Fruit fly (Drosophila melanogaster) whole organism, embryonic: Measurements from ENCODE around the gene CG4313.

ENCODE experiments used
- Bgb ChIP-seq: fragments of 200-800 bp; sonication (Bioruptor generic); IDR thresholded peaks from 2 replicates; pipeline ENCODE4 v1.3.6; 2022; ENCODE audit warnings: missing biosample characterization, missing genetic modification characterization; ENCODE audit not compliant: partially characterized antibody
- CG10366 ChIP-seq: fragments of 200-800 bp; sonication (Bioruptor generic); IDR thresholded peaks from 2 replicates; pipeline ENCODE4 v1.3.6; 2022; ENCODE audit warnings: missing biosample characterization, missing genetic modification characterization
- CG11085 ChIP-seq: fragments of 200-800 bp; sonication (Bioruptor generic); IDR thresholded peaks from 2 replicates; pipeline ENCODE4 v1.3.6; 2022; ENCODE audit warnings: missing biosample characterization, missing genetic modification characterization
- CG11247 ChIP-seq: fragments of 200-800 bp; sonication (Bioruptor generic); IDR thresholded peaks from 2 replicates; pipeline ENCODE4 v1.3.6; 2022; ENCODE audit warnings: missing biosample characterization, missing genetic modification characterization
- CG12391 ChIP-seq: fragments of 200-800 bp; sonication (Bioruptor generic); optimal IDR thresholded peaks from 3 replicates; lab custom pipeline; 2018; ENCODE audit warnings: missing biosample characterization, mild to moderate bottlenecking, missing genetic modification characterization, moderate library complexity
- CG12744 ChIP-seq: fragments of 200-800 bp; sonication (Bioruptor generic); optimal IDR thresholded peaks from 2 replicates; lab custom pipeline; 2016; ENCODE audit warnings: missing biosample characterization, missing genetic modification characterization
- CG13624 ChIP-seq: fragments of 200-800 bp; sonication (Bioruptor generic); optimal IDR thresholded peaks from 2 replicates; lab custom pipeline; 2016; ENCODE audit warnings: missing biosample characterization, missing genetic modification characterization
- CG13775 ChIP-seq: fragments of 200-800 bp; sonication (Bioruptor generic); optimal IDR thresholded peaks from 3 replicates; lab custom pipeline; 2017; ENCODE audit warnings: missing biosample characterization, mild to moderate bottlenecking, missing genetic modification characterization
- CG15514 ChIP-seq: fragments of 200-800 bp; sonication (Bioruptor generic); optimal IDR thresholded peaks from 3 replicates; lab custom pipeline; 2017; ENCODE audit warnings: missing biosample characterization, missing genetic modification characterization, mild to moderate bottlenecking, moderate library complexity, missing genetic modification reagents
- CG15601 ChIP-seq: fragments of 200-800 bp; sonication (Bioruptor generic); optimal IDR thresholded peaks from 3 replicates; lab custom pipeline; 2019; ENCODE audit warnings: missing biosample characterization, mild to moderate bottlenecking, missing genetic modification characterization, moderate library complexity
- CG16815 ChIP-seq: fragments of 200-800 bp; sonication (Bioruptor generic); optimal IDR thresholded peaks from 3 replicates; lab custom pipeline; 2017; ENCODE audit warnings: missing biosample characterization, mild to moderate bottlenecking, missing genetic modification characterization
- CG18619 ChIP-seq: fragments of 200-800 bp; sonication (Bioruptor generic); optimal IDR thresholded peaks from 3 replicates; lab custom pipeline; 2017; ENCODE audit warnings: missing biosample characterization, mild to moderate bottlenecking, missing genetic modification characterization
- CG2712 ChIP-seq: fragments of 200-800 bp; optimal IDR thresholded peaks from 3 replicates; lab custom pipeline; 2019; ENCODE audit warnings: missing biosample characterization, mild to moderate bottlenecking, missing genetic modification characterization, moderate library complexity
- CG30020 ChIP-seq: fragments of 200-800 bp; optimal IDR thresholded peaks from 2 replicates; lab custom pipeline; 2019; ENCODE audit warnings: missing biosample characterization, mild to moderate bottlenecking, missing genetic modification characterization, moderate library complexity
- CG5953 ChIP-seq: fragments of 200-800 bp; sonication (Bioruptor generic); IDR thresholded peaks from 2 replicates; pipeline ENCODE4 v1.3.6; 2022; ENCODE audit warnings: missing biosample characterization, missing genetic modification characterization
- CG6683 ChIP-seq: fragments of 200-800 bp; sonication (Bioruptor generic); optimal IDR thresholded peaks from 2 replicates; lab custom pipeline; 2017; ENCODE audit warnings: missing biosample characterization, mild to moderate bottlenecking, missing genetic modification characterization, missing genetic modification reagents
- CG7271 ChIP-seq: fragments of 200-800 bp; sonication (Bioruptor generic); optimal IDR thresholded peaks from 2 replicates; lab custom pipeline; 2018; ENCODE audit warnings: missing biosample characterization, mild to moderate bottlenecking, missing genetic modification characterization, moderate library complexity
- CG7357 ChIP-seq: fragments of 200-800 bp; sonication (Bioruptor generic); IDR thresholded peaks from 3 replicates; pipeline ENCODE4 v1.3.6; 2022; ENCODE audit warnings: missing biosample characterization, missing genetic modification characterization
- Dfd ChIP-seq, 2 experiments: fragments of >200 bp; optimal IDR thresholded peaks; 2 replicates each; lab custom pipeline; 2017; ENCODE audit warnings: missing biosample characterization in 2 of 2, missing genetic modification characterization in 2 of 2
- Dip2 ChIP-seq: fragments of 200-800 bp; sonication (Bioruptor generic); IDR thresholded peaks from 2 replicates; pipeline ENCODE4 v1.3.6; 2022; ENCODE audit warnings: missing biosample characterization, missing genetic modification characterization
- Dip3 ChIP-seq: fragments of 200-800 bp; sonication (Bioruptor generic); optimal IDR thresholded peaks from 3 replicates; lab custom pipeline; 2016; ENCODE audit warnings: missing biosample characterization, missing genetic modification characterization
- HLHmδ ChIP-seq: fragments of 200-800 bp; sonication (Bioruptor generic); optimal IDR thresholded peaks from 2 replicates; lab custom pipeline; 2018; ENCODE audit warnings: missing biosample characterization, mild to moderate bottlenecking, missing genetic modification characterization, moderate library complexity
- Max ChIP-seq: fragments of 200-800 bp; sonication (Bioruptor generic); optimal IDR thresholded peaks from 2 replicates; lab custom pipeline; 2016; ENCODE audit warnings: missing biosample characterization, mild to moderate bottlenecking, missing genetic modification characterization
- Med ChIP-seq: fragments of 200-800 bp; sonication (Bioruptor generic); peaks from one replicate; lab custom pipeline; 2016; ENCODE audit warnings: missing biosample characterization, missing genetic modification characterization, mild to moderate bottlenecking, inconsistent platforms, moderate library complexity
- NC2α ChIP-seq: fragments of 200-800 bp; sonication (Bioruptor generic); optimal IDR thresholded peaks from 2 replicates; lab custom pipeline; 2016; ENCODE audit warnings: missing biosample characterization, missing genetic modification characterization
- Poxn ChIP-seq: fragments of 200-800 bp; sonication (Bioruptor generic); IDR thresholded peaks from 2 replicates; pipeline ENCODE4 v1.3.6; 2022; ENCODE audit warnings: missing biosample characterization, missing genetic modification characterization
- Side ChIP-seq: fragments of 200-800 bp; sonication (Bioruptor generic); optimal IDR thresholded peaks from 2 replicates; lab custom pipeline; 2016; ENCODE audit warnings: missing biosample characterization, missing genetic modification characterization
- Vsx1 ChIP-seq: fragments of 200-800 bp; sonication (Bioruptor generic); optimal IDR thresholded peaks from 2 replicates; lab custom pipeline; 2017; ENCODE audit warnings: missing biosample characterization, mild to moderate bottlenecking, missing genetic modification characterization, missing genetic modification reagents
- abd-A ChIP-seq: fragments of 200-800 bp; sonication (Bioruptor generic); optimal IDR thresholded peaks from 3 replicates; lab custom pipeline; 2019; ENCODE audit warnings: missing biosample characterization, mild to moderate bottlenecking, missing genetic modification characterization, moderate library complexity
- ato ChIP-seq: fragments of 200-800 bp; sonication (Bioruptor generic); IDR thresholded peaks from 2 replicates; pipeline ENCODE4 v1.3.6; 2022; ENCODE audit warnings: missing biosample characterization, missing genetic modification characterization; ENCODE audit not compliant: partially characterized antibody
- chinmo ChIP-seq: fragments of 200-800 bp; sonication (Bioruptor generic); IDR thresholded peaks from 4 replicates; pipeline ENCODE4 v1.3.6; 2022; ENCODE audit warnings: missing biosample characterization, missing genetic modification characterization; ENCODE audit not compliant: partially characterized antibody
- da ChIP-seq: fragments of 200-800 bp; sonication (Bioruptor generic); optimal IDR thresholded peaks from 2 replicates; lab custom pipeline; 2016; ENCODE audit warnings: missing biosample characterization, missing genetic modification characterization
- dm ChIP-seq: fragments of 200-800 bp; sonication (Bioruptor generic); optimal IDR thresholded peaks from 3 replicates; lab custom pipeline; 2016; ENCODE audit warnings: missing biosample characterization, missing genetic modification characterization
- fd3F ChIP-seq: fragments of 200-800 bp; sonication (Bioruptor generic); optimal IDR thresholded peaks from 2 replicates; lab custom pipeline; 2018; ENCODE audit warnings: missing biosample characterization, mild to moderate bottlenecking, missing genetic modification characterization, moderate library complexity
- gem ChIP-seq: fragments of 200-800 bp; sonication (Bioruptor generic); optimal IDR thresholded peaks from 2 replicates; lab custom pipeline; 2019; ENCODE audit warnings: missing biosample characterization, mild to moderate bottlenecking, missing genetic modification characterization, moderate library complexity
- gt ChIP-seq: fragments of 200-800 bp; sonication (Bioruptor generic); IDR thresholded peaks from 2 replicates; pipeline ENCODE4 v1.3.6; 2022; ENCODE audit warnings: missing biosample characterization, missing genetic modification characterization
- hb ChIP-seq: fragments of 200-800 bp; sonication (Bioruptor generic); IDR thresholded peaks from 3 replicates; pipeline ENCODE4 v1.3.6; 2022; ENCODE audit warnings: missing biosample characterization, missing genetic modification characterization; ENCODE audit not compliant: partially characterized antibody
- inv ChIP-seq: fragments of 200-800 bp; sonication (Bioruptor generic); IDR thresholded peaks from 2 replicates; pipeline ENCODE4 v1.3.6; 2022; ENCODE audit warnings: missing biosample characterization, missing genetic modification characterization; ENCODE audit not compliant: partially characterized antibody
- klu ChIP-seq: fragments of 200-800 bp; sonication (Bioruptor generic); IDR thresholded peaks from 2 replicates; pipeline ENCODE4 v1.3.6; 2022; ENCODE audit warnings: missing biosample characterization, missing genetic modification characterization
- kni ChIP-seq: fragments of 200-800 bp; sonication (Bioruptor generic); optimal IDR thresholded peaks from 3 replicates; lab custom pipeline; 2017; ENCODE audit warnings: mild to moderate bottlenecking, missing biosample characterization, missing genetic modification reagents, missing genetic modification characterization
- lmd ChIP-seq: fragments of 200-800 bp; sonication (Bioruptor generic); IDR thresholded peaks from 2 replicates; pipeline ENCODE4 v1.3.6; 2022; ENCODE audit warnings: missing biosample characterization, missing genetic modification characterization
- lov ChIP-seq, 2 experiments: fragments of 200-800 bp in 1 of 2; fragments of >200 bp in 1 of 2; sonication (Bioruptor generic) in 1 of 2; IDR thresholded peaks in 1 of 2; optimal IDR thresholded peaks in 1 of 2; 2 replicates in 1 of 2; 3 replicates in 1 of 2; pipeline versions ENCODE4 v1.3.6 to Lab custom; 2017 to 2022; ENCODE audit warnings: missing biosample characterization in 1 of 2, missing genetic modification characterization in 1 of 2
- prd ChIP-seq, 3 experiments: fragments of >200 bp in 2 of 3; fragments of 200-800 bp in 1 of 3; sonication (Bioruptor generic) in 1 of 3; optimal IDR thresholded peaks in 2 of 3; IDR thresholded peaks in 1 of 3; 2 replicates in 2 of 3; 3 replicates in 1 of 3; pipeline versions ENCODE4 v1.3.6 to Lab custom; 2017 to 2022; ENCODE audit warnings: missing biosample characterization in 1 of 3, missing genetic modification characterization in 1 of 3
- pros ChIP-seq: fragments of 200-800 bp; sonication (Bioruptor generic); optimal IDR thresholded peaks from 3 replicates; lab custom pipeline; 2019; ENCODE audit warnings: missing biosample characterization, mild to moderate bottlenecking, missing genetic modification characterization, moderate library complexity
- psq ChIP-seq: fragments of 200-800 bp; sonication (Bioruptor generic); optimal IDR thresholded peaks from 2 replicates; lab custom pipeline; 2017; ENCODE audit warnings: missing biosample characterization, missing genetic modification characterization
- ranshi ChIP-seq: fragments of 200-800 bp; sonication (Bioruptor generic); IDR thresholded peaks from 2 replicates; pipeline ENCODE4 v1.3.6; 2022; ENCODE audit warnings: missing biosample characterization, missing genetic modification characterization
- slbo ChIP-seq: fragments of 200-800 bp; sonication (Bioruptor generic); IDR thresholded peaks from 2 replicates; pipeline ENCODE4 v1.3.6; 2022; ENCODE audit warnings: missing biosample characterization, missing genetic modification characterization
- slp2 ChIP-seq: fragments of 200-800 bp; sonication (Bioruptor generic); optimal IDR thresholded peaks from 2 replicates; lab custom pipeline; 2016; ENCODE audit warnings: missing biosample characterization, missing genetic modification characterization

CG4313 gene

dm6 chrX:2087501-2087900, 45.8 kb downstream of the CG4313 start (continued):
- peak; percentile 71 for TF ChIP-seq CG18619 (GFP tag; lab: Kevin White, UChicago)
- peak; percentile 18 for TF ChIP-seq fd3F (GFP tag; lab: Kevin White, UChicago)
- no peak for TF ChIP-seq pros
- peak; percentile 43 for TF ChIP-seq CG15601 (tag; lab: Kevin White, UChicago)
- no peak for TF ChIP-seq Poxn (GFP tag; lab: Robert Waterston, UW)
- no peak for TF ChIP-seq CG7271 (tag; lab: Kevin White, UChicago)
- TF ChIP-seq Dip3 (GFP tag; lab: Kevin White, UChicago), result no peak
- TF ChIP-seq hb, result no peak
- peak; percentile 52 for TF ChIP-seq CG16815 (GFP tag; lab: Kevin White, UChicago)
- peak; percentile 59 for TF ChIP-seq CG11247
- no peak for TF ChIP-seq NC2α (GFP tag; lab: Kevin White, UChicago)
- TF ChIP-seq Bgb (GFP tag; lab: Robert Waterston, UW), result no peak
- TF ChIP-seq Med, result peak; percentile 89
- 0 out of 2 replicates have a peak, but pooled peaks have one; percentile 39 for TF ChIP-seq klu (GFP tag; lab: Robert Waterston, UW)
- no peak for TF ChIP-seq lov (optimal IDR thresholded peaks at IDR 0.05; lab: Kevin White, UChicago)
- TF ChIP-seq lov (GFP tag; IDR thresholded peaks at IDR 0.05; lab: Robert Waterston, UW), result 0 out of 3 replicates have a peak, but pooled peaks have one; percentile 48
- TF ChIP-seq prd (optimal IDR thresholded peaks at IDR 0.05; lab: Kevin White, UChicago), result no peak
- TF ChIP-seq prd (GFP tag; IDR thresholded peaks at IDR 0.05; lab: Robert Waterston, UW), result peak; percentile 82
- peak; percentile 57 for TF ChIP-seq ranshi (GFP tag; lab: Robert Waterston, UW)
- peak; percentile 76 for TF ChIP-seq slbo (GFP tag; lab: Robert Waterston, UW)
- peak; percentile 69 for TF ChIP-seq CG2712
- TF ChIP-seq Side (GFP tag; lab: Kevin White, UChicago), result peak; percentile 22
- TF ChIP-seq gem (tag; lab: Kevin White, UChicago), result peak; percentile 74
- no peak for TF ChIP-seq CG13775 (GFP tag; lab: Kevin White, UChicago)
- TF ChIP-seq kni (GFP tag; lab: Kevin White, UChicago), result no peak
- peak; percentile 65 for TF ChIP-seq CG12391
- TF ChIP-seq psq (GFP tag; lab: Kevin White, UChicago), result no peak
- no peak for TF ChIP-seq CG15514
- TF ChIP-seq dm (GFP tag; lab: Kevin White, UChicago), result peak; percentile 52
- TF ChIP-seq Dfd (GFP tag; optimal IDR thresholded peaks at IDR 0.05; lab: Kevin White, UChicago), result no peak
- no peak for TF ChIP-seq HLHmδ (GFP tag; lab: Kevin White, UChicago)
- peak; percentile 41; the same call in 1 of the 2 replicates for TF ChIP-seq CG5953 (GFP tag; lab: Robert Waterston, UW)
- no peak for TF ChIP-seq inv (GFP tag; lab: Robert Waterston, UW)
- TF ChIP-seq slp2 (GFP tag; lab: Kevin White, UChicago), result peak; percentile 14
- TF ChIP-seq gt (GFP tag; lab: Robert Waterston, UW), result 0 out of 2 replicates have a peak, but pooled peaks have one; percentile 16
- peak; percentile 10 for TF ChIP-seq CG13624 (GFP tag; lab: Kevin White, UChicago)
- TF ChIP-seq Max (GFP tag; lab: Kevin White, UChicago), result no peak
- TF ChIP-seq CG7357 (GFP tag; lab: Robert Waterston, UW), result peak; percentile 50; the same call in 1 of the 3 replicates
- no peak for TF ChIP-seq CG12744
- no peak for TF ChIP-seq CG11085 (GFP tag; lab: Robert Waterston, UW)
- TF ChIP-seq CG10366 (GFP tag; lab: Robert Waterston, UW), result peak; percentile 78
- TF ChIP-seq da (GFP tag; lab: Kevin White, UChicago), result no peak
- peak; percentile 67 for TF ChIP-seq lmd (GFP tag; lab: Robert Waterston, UW)
- TF ChIP-seq Vsx1 (GFP tag; lab: Kevin White, UChicago), result no peak
- no peak for TF ChIP-seq Dip2 (GFP tag; lab: Robert Waterston, UW)
- TF ChIP-seq abd-A (tag; lab: Kevin White, UChicago), result no peak
- 0 out of 4 replicates have a peak, but pooled peaks have one; percentile 19 for TF ChIP-seq chinmo (GFP tag; lab: Robert Waterston, UW)
- TF ChIP-seq CG30020 (tag; lab: Kevin White, UChicago), result no peak
- no peak for TF ChIP-seq ato
- TF ChIP-seq CG6683 (GFP tag; lab: Kevin White, UChicago), result no peak
